Worm (Caenorhabditis elegans): ENCODE data around the gene Y37D8A.16.

The Y37D8A.16 gene

ce11 chrIII:12945072-12945471 is 26.6 kb upstream of the Y37D8A.16 start:
- TF ChIP-seq tbx-11 (GFP tag; IDR thresholded peaks at IDR 0.05) (no peak), ceh-36 (tag; optimal IDR thresholded peaks at IDR 0.05) (peak; percentile 89)

ce11 chrIII:12944064-12944463 is 25.6 kb upstream of the Y37D8A.16 start:
- no peak for TF ChIP-seq ceh-36 (tag; optimal IDR thresholded peaks at IDR 0.05)
- no peak for TF ChIP-seq B0310.2 (tag; optimal IDR thresholded peaks at IDR 0.05)
- TF ChIP-seq hmbx-1 (tag; optimal IDR thresholded peaks at IDR 0.05), result no peak
- no peak for TF ChIP-seq aly-1 (tag; optimal IDR thresholded peaks at IDR 0.05)
- no peak for TF ChIP-seq pes-1 (GFP tag; IDR thresholded peaks at IDR 0.05)
- TF ChIP-seq F13C5.2 (tag; optimal IDR thresholded peaks at IDR 0.05), result no peak
- no peak for TF ChIP-seq ama-1 (optimal IDR thresholded peaks at IDR 0.05)
- no peak for TF ChIP-seq hnd-1 (tag; optimal IDR thresholded peaks at IDR 0.05)
- no peak for TF ChIP-seq tra-4 (tag; optimal IDR thresholded peaks at IDR 0.05)
- no peak for TF ChIP-seq hmg-4 (GFP tag; optimal IDR thresholded peaks at IDR 0.05)
- no peak for TF ChIP-seq ceh-13 (GFP tag; optimal IDR thresholded peaks at IDR 0.05)
- TF ChIP-seq tbx-11 (GFP tag; IDR thresholded peaks at IDR 0.05), result no peak
- TF ChIP-seq ets-7 (tag; optimal IDR thresholded peaks at IDR 0.05), result no peak
- TF ChIP-seq flt-1 (GFP tag; IDR thresholded peaks at IDR 0.05), result no peak
- no peak for TF ChIP-seq scrt-1 (GFP tag; IDR thresholded peaks at IDR 0.05)
- no peak for TF ChIP-seq tbx-37 (GFP tag; conservative IDR thresholded peaks at IDR 0.05)
- no peak for TF ChIP-seq sea-1 (GFP tag; conservative IDR thresholded peaks at IDR 0.05)

- TF ChIP-seq hmbx-1 (tag; optimal IDR thresholded peaks at IDR 0.05) (no peak), B0310.2 (tag; optimal IDR thresholded peaks at IDR 0.05) (no peak), hmg-4 (GFP tag; optimal IDR thresholded peaks at IDR 0.05) (no peak), flt-1 (GFP tag; IDR thresholded peaks at IDR 0.05) (no peak), tra-4 (tag; optimal IDR thresholded peaks at IDR 0.05) (no peak), pes-1 (GFP tag; IDR thresholded peaks at IDR 0.05) (no peak), ets-7 (tag; optimal IDR thresholded peaks at IDR 0.05) (no peak), ceh-13 (GFP tag; optimal IDR thresholded peaks at IDR 0.05) (no peak), scrt-1 (GFP tag; IDR thresholded peaks at IDR 0.05) (no peak), sea-1 (GFP tag; conservative IDR thresholded peaks at IDR 0.05) (no peak), hnd-1 (tag; optimal IDR thresholded peaks at IDR 0.05) (no peak), tbx-11 (GFP tag; IDR thresholded peaks at IDR 0.05) (no peak), ceh-36 (tag; optimal IDR thresholded peaks at IDR 0.05) (no peak), F13C5.2 (tag; optimal IDR thresholded peaks at IDR 0.05) (no peak), aly-1 (tag; optimal IDR thresholded peaks at IDR 0.05) (no peak), ama-1 (optimal IDR thresholded peaks at IDR 0.05) (no peak)
Measured at ce11 chrIII:12942307-12942706, 23.8 kb upstream of the Y37D8A.16 start, which contains the start of gene unc-25. Gene unc-25, plus strand, starts transcription at chrIII:12942651.

- TF ChIP-seq hnd-1 (tag; optimal IDR thresholded peaks at IDR 0.05), result no peak
- TF ChIP-seq tbx-11 (GFP tag; IDR thresholded peaks at IDR 0.05), result no peak
- TF ChIP-seq ama-1 (optimal IDR thresholded peaks at IDR 0.05), result no peak
- TF ChIP-seq ceh-36 (tag; optimal IDR thresholded peaks at IDR 0.05), result no peak
Measured at ce11 chrIII:12934417-12934816, 15.9 kb upstream of the Y37D8A.16 start, which contains the start of gene epg-3. Gene epg-3, plus strand, starts transcription at chrIII:12934717.

ce11 chrIII:12932776-12933175 is 14.3 kb upstream of the Y37D8A.16 start:
- TF ChIP-seq scrt-1 (GFP tag; IDR thresholded peaks at IDR 0.05) (no peak), hmg-4 (GFP tag; optimal IDR thresholded peaks at IDR 0.05) (no peak), tbx-11 (GFP tag; IDR thresholded peaks at IDR 0.05) (no peak), tbx-37 (GFP tag; conservative IDR thresholded peaks at IDR 0.05) (no peak), F13C5.2 (tag; optimal IDR thresholded peaks at IDR 0.05) (no peak), flt-1 (GFP tag; IDR thresholded peaks at IDR 0.05) (no peak), hmbx-1 (tag; optimal IDR thresholded peaks at IDR 0.05) (no peak), tra-4 (tag; optimal IDR thresholded peaks at IDR 0.05) (no peak), sea-1 (GFP tag; conservative IDR thresholded peaks at IDR 0.05) (no peak), ets-7 (tag; optimal IDR thresholded peaks at IDR 0.05) (no peak), ceh-36 (tag; optimal IDR thresholded peaks at IDR 0.05) (no peak), ama-1 (optimal IDR thresholded peaks at IDR 0.05) (no peak), pes-1 (GFP tag; IDR thresholded peaks at IDR 0.05) (no peak), aly-1 (tag; optimal IDR thresholded peaks at IDR 0.05) (no peak), ceh-13 (GFP tag; optimal IDR thresholded peaks at IDR 0.05) (no peak), B0310.2 (tag; optimal IDR thresholded peaks at IDR 0.05) (no peak), hnd-1 (tag; optimal IDR thresholded peaks at IDR 0.05) (no peak)

ce11 chrIII:12931786-12932427 is 13.4 kb upstream of the Y37D8A.16 start, which contains the start of gene rbm-7:
Gene rbm-7, minus strand, starts transcription at chrIII:12931867.
- no peak for TF ChIP-seq ets-7 (tag; optimal IDR thresholded peaks at IDR 0.05)
- no peak for TF ChIP-seq tbx-11 (GFP tag; IDR thresholded peaks at IDR 0.05)
- no peak for TF ChIP-seq aly-1 (tag; optimal IDR thresholded peaks at IDR 0.05)
- no peak for TF ChIP-seq B0310.2 (tag; optimal IDR thresholded peaks at IDR 0.05)
- no peak for TF ChIP-seq ceh-13 (GFP tag; optimal IDR thresholded peaks at IDR 0.05)
- no peak for TF ChIP-seq pes-1 (GFP tag; IDR thresholded peaks at IDR 0.05)
- no peak for TF ChIP-seq flt-1 (GFP tag; IDR thresholded peaks at IDR 0.05)
- no peak for TF ChIP-seq hmg-4 (GFP tag; optimal IDR thresholded peaks at IDR 0.05)
- no peak for TF ChIP-seq tra-4 (tag; optimal IDR thresholded peaks at IDR 0.05)
- TF ChIP-seq ama-1 (optimal IDR thresholded peaks at IDR 0.05), result no peak
- no peak for TF ChIP-seq tbx-37 (GFP tag; conservative IDR thresholded peaks at IDR 0.05)
- no peak for TF ChIP-seq hmbx-1 (tag; optimal IDR thresholded peaks at IDR 0.05)
- TF ChIP-seq hnd-1 (tag; optimal IDR thresholded peaks at IDR 0.05), result no peak
- no peak for TF ChIP-seq scrt-1 (GFP tag; IDR thresholded peaks at IDR 0.05)
- TF ChIP-seq F13C5.2 (tag; optimal IDR thresholded peaks at IDR 0.05), result no peak
- TF ChIP-seq sea-1 (GFP tag; conservative IDR thresholded peaks at IDR 0.05), result no peak
- no peak for TF ChIP-seq ceh-36 (tag; optimal IDR thresholded peaks at IDR 0.05)

ce11 chrIII:12931108-12931507 is 12.6 kb upstream of the Y37D8A.16 start:
- TF ChIP-seq tbx-37 (GFP tag; conservative IDR thresholded peaks at IDR 0.05) (no peak), ets-7 (tag; optimal IDR thresholded peaks at IDR 0.05) (no peak)

Measured in whole organism, early embryonic.